Worm (Caenorhabditis elegans) whole organism, L2 larva: ENCODE results near the gene F41E6.1.

Experiments
- aly-2 ChIP-seq: fragments of 150-350 bp; optimal IDR thresholded peaks from 2 replicates; lab custom pipeline; 2014; ENCODE audit warnings: missing biosample characterization, missing genetic modification characterization
- elt-1 ChIP-seq: fragments of 150-350 bp; optimal IDR thresholded peaks from 2 replicates; lab custom pipeline; 2014; ENCODE audit warnings: missing biosample characterization, missing genetic modification characterization
- nhr-23 ChIP-seq: fragments of 150-350 bp; optimal IDR thresholded peaks from 2 replicates; lab custom pipeline; 2014; ENCODE audit warnings: missing biosample characterization, missing genetic modification reagents, missing genetic modification characterization
- nhr-25 ChIP-seq: fragments of 150-350 bp; sonication (generic microtip); optimal IDR thresholded peaks from 3 replicates; lab custom pipeline; 2014; ENCODE audit warnings: missing biosample characterization, missing genetic modification characterization
- unc-62 ChIP-seq: fragments of 150-350 bp; optimal IDR thresholded peaks from 2 replicates; lab custom pipeline; 2014; ENCODE audit warnings: missing biosample characterization, missing genetic modification reagents, missing genetic modification characterization
- ztf-11 ChIP-seq: sonication (generic microtip); optimal IDR thresholded peaks from 2 replicates; lab custom pipeline; 2017; ENCODE audit warnings: missing biosample characterization, missing genetic modification characterization
- ztf-4 ChIP-seq: fragments of 150-350 bp; optimal IDR thresholded peaks from 2 replicates; lab custom pipeline; 2014; ENCODE audit warnings: missing biosample characterization, missing genetic modification characterization

DNA sequence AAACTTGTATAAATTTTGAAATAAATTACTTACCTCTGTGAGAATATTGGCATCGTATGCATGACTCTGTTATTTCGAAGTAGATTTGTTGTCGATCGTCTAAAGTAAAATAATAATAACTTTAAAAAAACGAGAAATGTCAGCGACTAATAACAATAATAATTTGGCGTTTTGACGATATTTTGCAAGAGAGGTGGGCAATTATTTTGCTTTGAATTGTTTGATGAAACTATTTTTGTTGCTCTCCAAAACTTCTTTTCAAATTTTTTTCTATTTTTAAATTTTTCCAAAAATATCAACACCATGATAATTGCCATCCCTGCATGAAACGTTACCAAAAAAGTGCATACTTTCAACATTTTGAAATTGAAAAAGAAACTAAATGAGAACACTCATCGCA is 23.2 kb upstream of the F41E6.1 start, which contains the start of gene F41E6.7:
- TF ChIP-seq unc-62 (GFP tag; lab: Kevin White, UChicago) (no peak), aly-2 (no peak), nhr-25 (tag; lab: Kevin White, UChicago) (no peak), elt-1 (tag; lab: Kevin White, UChicago) (no peak), ztf-11 (no peak), ztf-4 (tag; lab: Kevin White, UChicago) (no peak), nhr-23 (no peak)
